Worm (Caenorhabditis elegans): ENCODE measurements around the gene hsp-4.

DNA sequence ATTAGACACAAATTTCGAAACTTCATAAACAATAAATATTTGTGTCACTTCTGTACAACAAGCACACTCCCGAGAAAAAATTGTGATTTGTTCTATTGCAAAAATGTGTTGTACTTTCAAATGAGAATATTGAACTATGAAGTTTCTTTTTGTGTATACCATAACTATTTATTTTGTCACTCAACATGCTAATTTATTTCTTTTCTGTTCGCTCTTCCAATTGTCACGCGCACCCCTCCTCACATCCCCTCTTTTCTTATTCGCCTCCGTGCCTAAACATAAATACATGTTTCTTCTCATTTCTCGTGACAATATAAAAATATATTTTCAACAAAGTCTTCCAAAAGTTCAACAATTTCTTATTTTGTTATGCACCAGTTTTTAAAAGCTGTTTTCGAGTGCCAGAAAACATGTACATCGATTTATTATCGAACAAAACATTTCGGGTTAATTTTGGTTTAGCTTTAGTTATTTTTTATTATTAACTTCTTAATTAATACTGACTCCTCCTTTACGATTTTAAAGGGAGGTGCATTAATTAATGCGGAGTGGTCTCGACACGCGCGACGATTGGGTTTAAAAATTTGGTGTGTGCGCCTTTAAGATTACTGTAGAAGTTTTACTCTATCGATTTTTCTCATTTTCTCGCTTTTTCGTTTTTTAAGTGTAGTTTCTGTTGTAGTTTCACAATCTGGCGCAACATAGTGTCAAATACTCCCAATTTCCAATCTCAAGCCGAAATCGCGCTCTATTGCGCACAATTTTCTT, 41.7 kb upstream of the hsp-4 start:
- TF ChIP-seq pha-4 (tag; optimal IDR thresholded peaks at IDR 0.05) (no peak), dpff-1 (tag; optimal IDR thresholded peaks at IDR 0.05) (no peak), lag-1 (GFP tag; IDR thresholded peaks at IDR 0.05) (no peak), F57A8.1 (GFP tag; optimal IDR thresholded peaks at IDR 0.05) (no peak), B0336.3 (GFP tag; IDR thresholded peaks at IDR 0.05) (no peak), madf-10 (tag; optimal IDR thresholded peaks at IDR 0.05) (no peak), nhr-179 (tag; optimal IDR thresholded peaks at IDR 0.05) (no peak), zfh-2 (GFP tag; conservative IDR thresholded peaks at IDR 0.05) (no peak), rcor-1 (GFP tag; IDR thresholded peaks at IDR 0.05) (no peak), let-526 (GFP tag; IDR thresholded peaks at IDR 0.05) (no peak), snpc-4 (GFP tag; optimal IDR thresholded peaks at IDR 0.05) (no peak), snpc-4 (tag; optimal IDR thresholded peaks at IDR 0.05) (no peak)

Data from whole organism, young adult.